Worm (Caenorhabditis elegans): ENCODE measurements around the gene set-9.

set-9 gene

DNA sequence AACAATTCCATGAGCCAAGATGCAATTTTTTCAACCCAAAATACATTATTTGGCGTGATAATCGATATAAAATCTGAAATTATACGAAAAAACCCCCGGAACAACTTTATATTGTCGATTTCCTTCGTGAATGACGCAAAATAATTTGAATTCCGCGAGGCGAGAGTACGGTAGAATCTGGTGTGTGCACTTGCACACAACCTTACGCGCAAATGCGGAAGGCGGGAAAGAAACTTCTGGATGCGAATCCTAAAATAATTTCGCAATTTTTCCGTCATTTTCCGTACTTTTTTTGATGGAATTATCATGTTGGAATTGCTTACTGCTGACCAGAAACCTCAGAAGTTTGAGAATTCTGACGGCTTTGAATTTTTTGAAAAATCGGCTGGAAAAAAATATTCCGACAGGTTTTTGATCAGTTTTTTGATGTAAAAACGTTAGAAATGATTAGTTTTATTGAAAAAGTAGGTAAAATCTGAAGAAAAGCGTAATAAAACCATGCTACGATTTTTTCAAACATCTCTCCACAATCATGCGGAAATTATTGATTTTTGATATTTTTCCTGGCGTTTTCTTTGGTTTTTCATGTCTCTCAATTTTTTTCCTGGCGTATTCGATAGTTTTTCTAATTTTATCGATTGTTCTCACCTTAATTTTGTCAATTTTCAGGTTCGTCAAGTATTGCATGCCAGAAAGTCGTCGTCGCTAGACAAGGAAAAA lies at the start of gene set-9:
set-9 (plus strand) TSS at position 670 of the 720 bp plus-strand sequence.
- TF ChIP-seq nhr-10 (tag; optimal IDR thresholded peaks at IDR 0.05), result no peak
- TF ChIP-seq ceh-62 (tag; optimal IDR thresholded peaks at IDR 0.05), result no peak
- no peak for TF ChIP-seq madf-5 (GFP tag; IDR thresholded peaks at IDR 0.05)
- no peak for TF ChIP-seq unc-62 (GFP tag; optimal IDR thresholded peaks at IDR 0.05 in 1 of 2)
- TF ChIP-seq unc-62 (tag; optimal IDR thresholded peaks at IDR 0.05), result no peak
- TF ChIP-seq nhr-102 (tag; optimal IDR thresholded peaks at IDR 0.05), result no peak
- TF ChIP-seq rbr-2 (tag; optimal IDR thresholded peaks at IDR 0.05), result no peak
- no peak for TF ChIP-seq ctbp-1 (GFP tag; IDR thresholded peaks at IDR 0.05)
- TF ChIP-seq mep-1 (tag; optimal IDR thresholded peaks at IDR 0.05), result no peak
- TF ChIP-seq lim-7 (GFP tag; IDR thresholded peaks at IDR 0.05), result no peak
- no peak for TF ChIP-seq ztf-7 (tag; optimal IDR thresholded peaks at IDR 0.05)
- no peak for TF ChIP-seq lin-13 (GFP tag; optimal IDR thresholded peaks at IDR 0.05)
- no peak for TF ChIP-seq nhr-111 (GFP tag; optimal IDR thresholded peaks at IDR 0.05)

DNA sequence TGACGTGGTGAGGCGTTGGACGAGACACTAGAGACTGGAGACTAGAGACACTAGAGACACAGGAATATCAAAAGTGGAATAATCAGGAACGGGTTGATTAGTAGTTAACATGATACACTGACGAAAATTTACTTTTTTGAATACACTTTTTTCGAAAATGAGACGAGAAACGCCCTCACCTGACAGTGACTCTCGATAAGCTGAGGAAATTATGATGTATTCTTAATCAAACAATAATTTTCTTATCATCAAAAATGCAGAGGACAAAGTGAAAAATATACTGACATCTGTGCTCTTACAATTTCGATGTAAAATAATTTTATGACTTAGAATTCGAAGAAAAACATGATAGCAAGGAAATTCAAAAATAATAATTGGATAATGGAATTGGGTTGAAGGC lies 48.3 kb upstream of the set-9 start:
- no peak for TF ChIP-seq daf-19 (GFP tag; conservative IDR thresholded peaks at IDR 0.05)
- TF ChIP-seq nhr-28 (tag; optimal IDR thresholded peaks at IDR 0.05), result peak; percentile 45
- TF ChIP-seq mes-2 (tag; optimal IDR thresholded peaks at IDR 0.05; ENCODE audit: poor library complexity, severe bottlenecking), result no peak
- TF ChIP-seq pqm-1 (tag; optimal IDR thresholded peaks at IDR 0.05), result peak; percentile 74
- TF ChIP-seq hlh-11 (tag; optimal IDR thresholded peaks at IDR 0.05), result peak; percentile 19
- peak in 1 of 2 experiments; percentile 70 for TF ChIP-seq unc-62 (GFP tag; optimal IDR thresholded peaks at IDR 0.05 in 1 of 2)
- TF ChIP-seq unc-62 (tag; optimal IDR thresholded peaks at IDR 0.05), result no peak
- TF ChIP-seq dmd-6 (GFP tag; IDR thresholded peaks at IDR 0.05), result peak; percentile 58

DNA sequence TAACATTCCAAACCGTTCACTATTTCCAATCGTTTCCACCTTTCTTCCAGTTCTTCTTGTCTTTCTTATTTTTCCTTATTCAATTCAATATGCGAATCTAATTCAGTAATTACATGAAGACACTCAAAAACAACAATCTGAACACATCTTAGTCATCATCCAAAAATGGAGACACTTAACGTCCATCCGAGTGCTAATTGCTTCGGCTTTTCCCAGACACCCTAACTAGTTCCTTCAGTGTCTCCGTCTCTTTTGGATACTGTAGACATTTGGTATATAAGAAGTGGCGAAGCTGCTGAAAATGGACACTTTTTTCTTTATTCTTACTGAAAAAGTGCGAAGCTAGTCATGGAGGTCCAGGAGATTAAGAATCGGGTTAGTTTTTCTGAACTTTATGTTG lies 44.7 kb upstream of the set-9 start, which contains the start of gene col-33:
col-33 (plus strand) TSS at position 301 of the 400 bp plus-strand sequence.
- TF ChIP-seq ZK337.2 (GFP tag; IDR thresholded peaks at IDR 0.05) (no peak), unc-130 (GFP tag; optimal IDR thresholded peaks at IDR 0.05) (no peak), lin-39 (tag; optimal IDR thresholded peaks at IDR 0.05) (no peak), D1046.2 (GFP tag; IDR thresholded peaks at IDR 0.05) (no peak), snpc-1.2 (GFP tag; IDR thresholded peaks at IDR 0.05) (no peak), php-3 (GFP tag; IDR thresholded peaks at IDR 0.05) (no peak), pha-4 (GFP tag; IDR thresholded peaks at IDR 0.05) (no peak), pha-4 (tag; optimal IDR thresholded peaks at IDR 0.05) (no peak), ceh-82 (tag; optimal IDR thresholded peaks at IDR 0.05) (no peak), egl-27 (tag; optimal IDR thresholded peaks at IDR 0.05) (no peak)

DNA sequence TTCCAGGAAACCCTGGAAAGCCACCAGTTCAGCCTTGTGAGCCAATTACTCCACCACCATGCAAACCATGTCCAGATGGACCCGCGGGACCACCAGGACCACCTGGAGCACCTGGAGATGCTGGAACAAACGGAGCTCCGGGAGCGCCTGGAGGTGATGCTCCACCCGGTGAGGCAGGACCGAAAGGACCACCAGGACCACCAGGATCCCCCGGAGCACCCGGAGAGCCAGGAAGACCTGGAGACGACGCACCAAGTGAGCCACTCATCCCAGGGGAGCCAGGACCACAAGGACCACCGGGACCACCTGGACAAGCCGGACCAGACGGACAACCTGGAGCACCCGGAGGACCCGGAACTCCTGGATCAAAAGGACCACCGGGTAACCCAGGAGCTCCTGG lies 43.0 kb upstream of the set-9 start:
- TF ChIP-seq php-3 (GFP tag; IDR thresholded peaks at IDR 0.05) (0 out of 2 replicates have a peak, but pooled peaks have one; percentile 24), hif-1 (tag; optimal IDR thresholded peaks at IDR 0.05) (no peak), pha-4 (GFP tag; IDR thresholded peaks at IDR 0.05) (peak; percentile 55; the same call in 1 of the 2 replicates), pha-4 (tag; optimal IDR thresholded peaks at IDR 0.05) (no peak), nhr-111 (GFP tag; optimal IDR thresholded peaks at IDR 0.05) (no peak), lin-15B (tag; optimal IDR thresholded peaks at IDR 0.05) (no peak), Y5F2A.4 (GFP tag; optimal IDR thresholded peaks at IDR 0.05) (no peak), set-16 (GFP tag; IDR thresholded peaks at IDR 0.05) (peak; percentile 98)

DNA sequence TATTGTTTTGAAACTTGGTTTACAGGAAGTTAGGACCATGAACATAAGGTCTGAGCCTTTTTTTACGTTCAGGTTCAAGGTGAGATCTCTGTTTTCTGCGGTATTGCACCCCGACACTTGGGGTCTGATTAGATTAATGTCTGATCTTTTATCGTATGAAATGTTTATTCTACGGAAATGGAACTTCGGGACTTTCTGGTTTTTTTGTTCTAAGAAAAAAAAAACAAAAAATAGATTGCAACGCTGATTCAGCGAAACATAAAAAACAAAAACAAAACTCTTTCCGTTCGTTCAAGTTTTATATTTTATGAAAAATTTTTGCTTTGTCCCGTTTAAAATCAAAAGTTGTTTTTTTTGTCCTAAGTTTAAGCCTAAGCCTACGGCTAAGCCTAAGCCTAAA lies 42.5 kb upstream of the set-9 start, which contains the start of gene F36A4.5:
F36A4.5 (plus strand) TSS at position 301 of the 400 bp plus-strand sequence.
- TF ChIP-seq pqm-1 (tag; optimal IDR thresholded peaks at IDR 0.05) (no peak), ceh-32 (tag; optimal IDR thresholded peaks at IDR 0.05; ENCODE audit: poor library complexity) (no peak), ces-1 (GFP tag; optimal IDR thresholded peaks at IDR 0.05) (no peak), ama-1 (optimal IDR thresholded peaks at IDR 0.05) (no peak), T26A8.4 (GFP tag; IDR thresholded peaks at IDR 0.05) (no peak), lin-15B (tag; optimal IDR thresholded peaks at IDR 0.05) (no peak), saeg-2 (GFP tag; IDR thresholded peaks at IDR 0.05) (no peak), hlh-11 (tag; optimal IDR thresholded peaks at IDR 0.05) (no peak), dmd-6 (GFP tag; IDR thresholded peaks at IDR 0.05) (no peak), lin-39 (tag; optimal IDR thresholded peaks at IDR 0.05) (no peak), lsy-2 (tag; optimal IDR thresholded peaks at IDR 0.05) (no peak), ZK337.2 (GFP tag; IDR thresholded peaks at IDR 0.05) (no peak), arid-1 (GFP tag; conservative IDR thresholded peaks at IDR 0.05) (no peak)
